Worm (Caenorhabditis elegans): ENCODE measurements around the gene ZK550.2.

ZK550.2 gene

ce11 chrIV:17279592-17280440, 34.4 kb downstream of the ZK550.2 start (continued):
- no peak for TF ChIP-seq ZK337.2 (GFP tag; IDR thresholded peaks at IDR 0.05)
- TF ChIP-seq zfp-3 (GFP tag; conservative IDR thresholded peaks at IDR 0.05) = peak; percentile 59; the same call in 1 of the 2 replicates
- no peak for TF ChIP-seq nhr-41 (GFP tag; IDR thresholded peaks at IDR 0.05)
- TF ChIP-seq lir-3 (tag; optimal IDR thresholded peaks at IDR 0.05) = no peak
- TF ChIP-seq egl-43 (GFP tag; IDR thresholded peaks at IDR 0.05) = 0 out of 2 replicates have a peak, but pooled peaks have one; percentile 50
- no peak; the same call in 1 of the 2 replicates for TF ChIP-seq D1046.2 (GFP tag; IDR thresholded peaks at IDR 0.05)
- no peak for TF ChIP-seq lin-15B (tag; optimal IDR thresholded peaks at IDR 0.05)
- no peak for TF ChIP-seq daf-12 (tag; optimal IDR thresholded peaks at IDR 0.05)
- no peak for TF ChIP-seq R02D3.7 (tag; optimal IDR thresholded peaks at IDR 0.05)
- TF ChIP-seq cey-2 (tag; optimal IDR thresholded peaks at IDR 0.05; ENCODE audit: borderline replicate concordance, insufficient read depth) = no peak
- TF ChIP-seq T20F7.1 (GFP tag; optimal IDR thresholded peaks at IDR 0.05) = no peak
- no peak for TF ChIP-seq lim-7 (GFP tag; IDR thresholded peaks at IDR 0.05)
- no peak for TF ChIP-seq attf-4 (tag; optimal IDR thresholded peaks at IDR 0.05)
- no peak for TF ChIP-seq egl-27 (tag; optimal IDR thresholded peaks at IDR 0.05)
- peak; percentile 14 for TF ChIP-seq mep-1 (tag; optimal IDR thresholded peaks at IDR 0.05)
- no peak for TF ChIP-seq nhr-25 (tag; optimal IDR thresholded peaks at IDR 0.05; ENCODE audit: borderline replicate concordance, insufficient read depth)
- TF ChIP-seq ceh-20 (GFP tag; IDR thresholded peaks at IDR 0.05) = no peak; the same call in 1 of the 2 replicates
- TF ChIP-seq nhr-48 (tag; optimal IDR thresholded peaks at IDR 0.05) = no peak
- peak; percentile 74 for TF ChIP-seq lin-1 (GFP tag; IDR thresholded peaks at IDR 0.05)
- TF ChIP-seq lin-13 (GFP tag; optimal IDR thresholded peaks at IDR 0.05) = peak; percentile 17
- TF ChIP-seq daf-16 (GFP tag; optimal IDR thresholded peaks at IDR 0.05) = no peak
- peak; percentile 12 for TF ChIP-seq daf-16 (tag; optimal IDR thresholded peaks at IDR 0.05)
- no peak for TF ChIP-seq daf-8 (GFP tag; IDR thresholded peaks at IDR 0.05)
- TF ChIP-seq ceh-62 (tag; optimal IDR thresholded peaks at IDR 0.05) = no peak
- TF ChIP-seq hmg-1.1 (GFP tag; IDR thresholded peaks at IDR 0.05) = no peak
- TF ChIP-seq set-16 (GFP tag; IDR thresholded peaks at IDR 0.05) = peak; percentile 59; the same call in 1 of the 2 replicates
- peak; percentile 49; the same call in 1 of the 2 replicates for TF ChIP-seq daf-19 (GFP tag; conservative IDR thresholded peaks at IDR 0.05)
- TF ChIP-seq nhr-10 (tag; optimal IDR thresholded peaks at IDR 0.05) = no peak
- no peak for TF ChIP-seq ama-1 (optimal IDR thresholded peaks at IDR 0.05)
- no peak for TF ChIP-seq nhr-111 (GFP tag; optimal IDR thresholded peaks at IDR 0.05)
- TF ChIP-seq aly-2 (tag; optimal IDR thresholded peaks at IDR 0.05) = peak; percentile 81
- no peak for TF ChIP-seq dpl-1 (GFP tag; optimal IDR thresholded peaks at IDR 0.05)
- TF ChIP-seq unc-62 (GFP tag; optimal IDR thresholded peaks at IDR 0.05 in 1 of 2) = no peak
- TF ChIP-seq unc-62 (tag; optimal IDR thresholded peaks at IDR 0.05) = no peak
- TF ChIP-seq dve-1 (tag; optimal IDR thresholded peaks at IDR 0.05; ENCODE audit: insufficient read depth) = no peak
- TF ChIP-seq ztf-11 (tag; optimal IDR thresholded peaks at IDR 0.05) = no peak
- TF ChIP-seq pqm-1 (tag; optimal IDR thresholded peaks at IDR 0.05) = no peak
- no peak for TF ChIP-seq nhr-11 (tag; optimal IDR thresholded peaks at IDR 0.05)
- TF ChIP-seq lin-39 (tag; optimal IDR thresholded peaks at IDR 0.05) = no peak
- TF ChIP-seq Y48G9A.11 (GFP tag; IDR thresholded peaks at IDR 0.05) = no peak; the same call in 1 of the 2 replicates
- no peak for TF ChIP-seq nhr-42 (GFP tag; IDR thresholded peaks at IDR 0.05)
- TF ChIP-seq F26F4.8 (GFP tag; conservative IDR thresholded peaks at IDR 0.05) = no peak
- no peak for TF ChIP-seq nhr-77 (tag; optimal IDR thresholded peaks at IDR 0.05)
- TF ChIP-seq mdl-1 (tag; optimal IDR thresholded peaks at IDR 0.05) = no peak
- TF ChIP-seq ctbp-1 (GFP tag; IDR thresholded peaks at IDR 0.05) = peak; percentile 34; the same call in 1 of the 2 replicates
- peak in 1 of 2 experiments; percentile 41 for TF ChIP-seq lsy-2 (tag; optimal IDR thresholded peaks at IDR 0.05)
- TF ChIP-seq hif-1 (tag; optimal IDR thresholded peaks at IDR 0.05) = no peak
- TF ChIP-seq zip-2 (tag; optimal IDR thresholded peaks at IDR 0.05) = no peak
- TF ChIP-seq dmd-8 (GFP tag; IDR thresholded peaks at IDR 0.05) = no peak; the same call in 1 of the 2 replicates
- no peak for TF ChIP-seq ceh-82 (tag; optimal IDR thresholded peaks at IDR 0.05)
